Worm (Caenorhabditis elegans) whole organism, midembryonic: ENCODE data around the gene K05G3.2.
A peak's percentile ranks its signal among the peaks of the same experiment; 100 is the strongest.
"Not testable (repeated sequence)": the region's sequence is repeated elsewhere in the genome, so short reads cannot be mapped to it uniquely, and the experiment has no call there.

Experiments
- T22C8.4 ChIP-seq: fragments of 200-800 bp; sonication (Bioruptor generic); IDR thresholded peaks from 2 replicates; pipeline ENCODE4 v1.3.6; 2022; ENCODE audit warnings: missing genetic modification characterization, missing compliant biosample characterization
- cog-1 ChIP-seq: sonication (generic microtip); optimal IDR thresholded peaks from 2 replicates; lab custom pipeline; 2016; ENCODE audit warnings: missing genetic modification characterization, missing compliant biosample characterization
- flt-1 ChIP-seq: fragments of 200-800 bp; sonication (Bioruptor generic); IDR thresholded peaks from 2 replicates; pipeline ENCODE4 v1.3.6; 2022; ENCODE audit warnings: missing genetic modification characterization, missing compliant biosample characterization
- klf-2 ChIP-seq: fragments of 200-800 bp; sonication (Bioruptor generic); conservative IDR thresholded peaks from 2 replicates; pipeline ENCODE4 v1.3.6; 2022; ENCODE audit warnings: missing genetic modification reagents, missing genetic modification characterization, missing compliant biosample characterization
- med-1 ChIP-seq: sonication (generic microtip); optimal IDR thresholded peaks from 2 replicates; lab custom pipeline; 2017; ENCODE audit warnings: missing genetic modification characterization, mild to moderate bottlenecking, missing compliant biosample characterization, antibody characterized with exemption, missing genetic modification reagents; ENCODE audit not compliant: insufficient read depth
- ref-1 ChIP-seq: fragments of 200-800 bp; sonication (Bioruptor generic); conservative IDR thresholded peaks from 2 replicates; pipeline ENCODE4 v1.3.6; 2022; ENCODE audit warnings: missing genetic modification reagents, missing genetic modification characterization, missing compliant biosample characterization
- tab-1 ChIP-seq: fragments of 200-800 bp; sonication (Bioruptor generic); IDR thresholded peaks from 2 replicates; pipeline ENCODE4 v1.3.6; 2022; ENCODE audit warnings: missing genetic modification characterization, missing compliant biosample characterization
- ztf-23 ChIP-seq: fragments of 200-800 bp; sonication (Bioruptor generic); IDR thresholded peaks from 2 replicates; pipeline ENCODE4 v1.3.6; 2022; ENCODE audit warnings: missing genetic modification reagents, missing genetic modification characterization, missing compliant biosample characterization
- ztf-29 ChIP-seq: fragments of 200-800 bp; sonication (Bioruptor generic); IDR thresholded peaks from 2 replicates; pipeline ENCODE4 v1.3.6; 2022; ENCODE audit warnings: missing genetic modification reagents, missing genetic modification characterization, missing compliant biosample characterization

The K05G3.2 gene

ce11 chrX:16494630-16495029 is at the start of gene K05G3.2:
Gene K05G3.2 (plus strand): TSS chrX:16494930.
- no peak for TF ChIP-seq cog-1 (tag; lab: Kevin White, UChicago)
- no peak for TF ChIP-seq flt-1 (GFP tag; lab: Robert Waterston, UW)
- TF ChIP-seq ref-1 (GFP tag; lab: Robert Waterston, UW), result no peak

ce11 chrX:16445793-16446248 is 48.9 kb upstream of the K05G3.2 start, which contains the start of gene twf-2:
Gene twf-2 (plus strand): TSS chrX:16446197.
- TF ChIP-seq flt-1 (GFP tag; lab: Robert Waterston, UW), result peak; percentile 70
- 0 out of 2 replicates have a peak, but pooled peaks have one; percentile 21 for TF ChIP-seq ztf-29 (GFP tag; lab: Robert Waterston, UW)
- no peak for TF ChIP-seq tab-1 (GFP tag; lab: Robert Waterston, UW)
- peak; percentile 69 for TF ChIP-seq ztf-23 (GFP tag; lab: Robert Waterston, UW)
- peak; percentile 76 for TF ChIP-seq cog-1 (tag; lab: Kevin White, UChicago)

ce11 chrX:16447116-16447515 is 47.6 kb upstream of the K05G3.2 start:
- TF ChIP-seq tab-1 (GFP tag; lab: Robert Waterston, UW) (0 out of 2 replicates have a peak, but pooled peaks have one; percentile 6), ztf-23 (GFP tag; lab: Robert Waterston, UW) (0 out of 2 replicates have a peak, but pooled peaks have one; percentile 2), ztf-29 (GFP tag; lab: Robert Waterston, UW) (no peak)

- TF ChIP-seq flt-1 (GFP tag; lab: Robert Waterston, UW), result no peak
Observed at ce11 chrX:16451124-16451523, 43.6 kb upstream of the K05G3.2 start.

ce11 chrX:16451642-16452041 is 43.1 kb upstream of the K05G3.2 start, which contains the start of gene F38E9.4:
Gene F38E9.4 (plus strand): TSS chrX:16451942.
- not testable (repeated sequence) for TF ChIP-seq cog-1 (tag; lab: Kevin White, UChicago); ztf-29 (GFP tag; lab: Robert Waterston, UW); T22C8.4 (GFP tag; lab: Robert Waterston, UW)

ce11 chrX:16456659-16457058 is 38.1 kb upstream of the K05G3.2 start, which contains the start of gene nas-39:
Gene nas-39 (plus strand): TSS chrX:16456927.
- TF ChIP-seq ztf-29 (GFP tag; lab: Robert Waterston, UW) (no peak), ref-1 (GFP tag; lab: Robert Waterston, UW) (no peak), ztf-23 (GFP tag; lab: Robert Waterston, UW) (no peak), flt-1 (GFP tag; lab: Robert Waterston, UW) (no peak), med-1 (no peak), klf-2 (GFP tag; lab: Robert Waterston, UW) (no peak), cog-1 (tag; lab: Kevin White, UChicago) (no peak), tab-1 (GFP tag; lab: Robert Waterston, UW) (no peak), T22C8.4 (GFP tag; lab: Robert Waterston, UW) (no peak)

ce11 chrX:16457113-16457512 is 37.6 kb upstream of the K05G3.2 start:
- TF ChIP-seq ztf-29 (GFP tag; lab: Robert Waterston, UW) (no peak), ztf-23 (GFP tag; lab: Robert Waterston, UW) (no peak), tab-1 (GFP tag; lab: Robert Waterston, UW) (no peak), med-1 (no peak), ref-1 (GFP tag; lab: Robert Waterston, UW) (no peak), flt-1 (GFP tag; lab: Robert Waterston, UW) (no peak), T22C8.4 (GFP tag; lab: Robert Waterston, UW) (no peak), cog-1 (tag; lab: Kevin White, UChicago) (no peak), klf-2 (GFP tag; lab: Robert Waterston, UW) (no peak)

- TF ChIP-seq ztf-29 (GFP tag; lab: Robert Waterston, UW) (no peak), flt-1 (GFP tag; lab: Robert Waterston, UW) (0 out of 2 replicates have a peak, but pooled peaks have one; percentile 37)
Observed at ce11 chrX:16461319-16461718, 33.4 kb upstream of the K05G3.2 start.

ce11 chrX:16466157-16466556 is 28.6 kb upstream of the K05G3.2 start:
- TF ChIP-seq flt-1 (GFP tag; lab: Robert Waterston, UW) (no peak), ztf-23 (GFP tag; lab: Robert Waterston, UW) (no peak), T22C8.4 (GFP tag; lab: Robert Waterston, UW) (no peak), med-1 (no peak), cog-1 (tag; lab: Kevin White, UChicago) (no peak), klf-2 (GFP tag; lab: Robert Waterston, UW) (no peak), ref-1 (GFP tag; lab: Robert Waterston, UW) (no peak), tab-1 (GFP tag; lab: Robert Waterston, UW) (no peak), ztf-29 (GFP tag; lab: Robert Waterston, UW) (no peak)

ce11 chrX:16468845-16469244 is 25.9 kb upstream of the K05G3.2 start:
- TF ChIP-seq med-1 (no peak), cog-1 (tag; lab: Kevin White, UChicago) (no peak), ref-1 (GFP tag; lab: Robert Waterston, UW) (no peak), tab-1 (GFP tag; lab: Robert Waterston, UW) (no peak), ztf-23 (GFP tag; lab: Robert Waterston, UW) (no peak), ztf-29 (GFP tag; lab: Robert Waterston, UW) (no peak), T22C8.4 (GFP tag; lab: Robert Waterston, UW) (no peak), klf-2 (GFP tag; lab: Robert Waterston, UW) (no peak), flt-1 (GFP tag; lab: Robert Waterston, UW) (no peak)
